Worm (Caenorhabditis elegans) whole organism, young adult: ENCODE measurements around the gene rhy-1.

Experiments used
- B0019.2 ChIP-seq: fragments of 200-800 bp; sonication (Bioruptor generic); conservative IDR thresholded peaks from 2 replicates; pipeline ENCODE4 v1.3.6; 2022; ENCODE audit warnings: missing genetic modification reagents, missing genetic modification characterization, missing compliant biosample characterization
- ceh-100 ChIP-seq: fragments of 200-800 bp; sonication (Bioruptor generic); IDR thresholded peaks from 2 replicates; pipeline ENCODE4 v1.3.6; 2022; ENCODE audit warnings: missing genetic modification reagents, missing genetic modification characterization, missing compliant biosample characterization
- ceh-27 ChIP-seq: fragments of 200-800 bp; sonication (Bioruptor generic); optimal IDR thresholded peaks from 2 replicates; lab custom pipeline; 2018; ENCODE audit warnings: mild to moderate bottlenecking, missing genetic modification characterization, moderate library complexity, missing compliant biosample characterization
- lag-1 ChIP-seq: fragments of 200-800 bp; sonication (Bioruptor generic); IDR thresholded peaks from 2 replicates; pipeline ENCODE4 v1.3.6; 2022; ENCODE audit warnings: missing genetic modification reagents, missing genetic modification characterization, missing compliant biosample characterization
- lin-26 ChIP-seq: fragments of 200-800 bp; sonication (Bioruptor generic); IDR thresholded peaks from 2 replicates; pipeline ENCODE4 v1.3.6; 2022; ENCODE audit warnings: missing genetic modification reagents, missing genetic modification characterization, missing compliant biosample characterization
- lin-40 ChIP-seq: sonication (generic microtip); optimal IDR thresholded peaks from 2 replicates; lab custom pipeline; 2016; ENCODE audit warnings: missing genetic modification characterization, mild to moderate bottlenecking, missing compliant biosample characterization, missing genotype, missing genetic modification reagents
- mcd-1 ChIP-seq: fragments of 200-800 bp; sonication (Bioruptor generic); IDR thresholded peaks from 2 replicates; pipeline ENCODE4 v1.3.6; 2022; ENCODE audit warnings: missing genetic modification reagents, missing genetic modification characterization, missing compliant biosample characterization
- nfya-1 ChIP-seq: sonication (generic microtip); optimal IDR thresholded peaks from 2 replicates; lab custom pipeline; 2017; ENCODE audit warnings: antibody characterized with exemption, missing compliant biosample characterization, missing genetic modification characterization, borderline replicate concordance; ENCODE audit not compliant: insufficient read depth
- rpc-1 ChIP-seq, 2 experiments: fragments of 150-350 bp in 1 of 2; sonication (generic microtip) in 1 of 2; optimal IDR thresholded peaks; 2 replicates each; lab custom pipeline; 2014 to 2018; ENCODE audit warnings: missing biosample characterization in 1 of 2, missing genetic modification characterization in 1 of 2, missing genetic modification reagents in 1 of 2, missing genotype in 1 of 2
- somi-1 ChIP-seq: fragments of 200-800 bp; sonication (Bioruptor generic); optimal IDR thresholded peaks from 2 replicates; lab custom pipeline; 2018; ENCODE audit warnings: mild to moderate bottlenecking, missing genetic modification characterization, missing compliant biosample characterization
- unc-62 ChIP-seq: fragments of 150-350 bp; optimal IDR thresholded peaks from 2 replicates; lab custom pipeline; 2014; ENCODE audit warnings: missing biosample characterization, missing genetic modification reagents, missing genetic modification characterization
- ztf-18 ChIP-seq: sonication (generic microtip); optimal IDR thresholded peaks from 2 replicates; lab custom pipeline; 2016; ENCODE audit warnings: missing genotype, mild to moderate bottlenecking, missing genetic modification characterization, missing compliant biosample characterization

DNA sequence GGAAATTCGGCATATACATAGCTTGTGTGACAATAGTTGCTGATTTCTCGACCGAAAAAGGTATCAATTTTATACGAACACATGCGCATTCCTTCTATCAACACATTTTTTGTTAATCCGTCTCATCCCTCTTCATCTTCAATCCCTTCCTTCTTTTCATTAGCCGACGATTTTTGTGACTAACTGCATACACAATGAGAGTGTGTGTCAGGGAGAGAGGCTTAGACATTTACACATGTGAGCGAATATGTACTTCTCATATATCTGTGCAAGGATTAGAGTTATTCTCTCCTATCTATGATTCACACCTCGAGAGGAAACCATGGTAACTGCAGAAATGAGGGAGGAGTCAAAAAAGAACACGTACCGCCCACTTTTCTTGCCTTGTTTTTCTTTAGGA lies 30.8 kb upstream of the rhy-1 start:
- TF ChIP-seq mcd-1 (GFP tag; lab: Robert Waterston, UW) (no peak), rpc-1 (optimal IDR thresholded peaks at IDR 0.05; lab: Kevin White, UChicago) (no peak), rpc-1 (tag; optimal IDR thresholded peaks at IDR 0.05; lab: Kevin White, UChicago) (no peak), ceh-100 (GFP tag; lab: Robert Waterston, UW) (no peak), nfya-1 (tag; lab: Kevin White, UChicago) (no peak), ceh-27 (GFP tag; lab: Kevin White, UChicago) (no peak), ztf-18 (tag; lab: Kevin White, UChicago) (no peak), lin-26 (no peak), unc-62 (GFP tag; lab: Kevin White, UChicago) (no peak), lag-1 (GFP tag; lab: Robert Waterston, UW) (no peak), somi-1 (GFP tag; lab: Kevin White, UChicago) (no peak), lin-40 (tag; lab: Kevin White, UChicago) (no peak), B0019.2 (no peak)
